Fruit fly (Drosophila melanogaster): ENCODE measurements around the gene Prestin.

The Prestin gene

dm6 chr3L:17913966-17914540, 6.4 kb upstream of the Prestin start (continued):
- TF ChIP-seq Six4 (GFP tag; optimal IDR thresholded peaks at IDR 0.05) (no peak), chinmo (GFP tag; IDR thresholded peaks at IDR 0.05; ENCODE audit: partially characterized antibody) (peak; percentile 40; the same call in 1 of the 4 replicates), CG3163 (GFP tag; optimal IDR thresholded peaks at IDR 0.05) (peak; percentile 93), CG18764 (GFP tag; optimal IDR thresholded peaks at IDR 0.05) (no peak), Trl (optimal IDR thresholded peaks at IDR 0.05) (peak; percentile 57 to 84), Trl (GFP tag; optimal IDR thresholded peaks at IDR 0.05) (no peak), CG2875 (GFP tag; optimal IDR thresholded peaks at IDR 0.05) (no peak), ewg (GFP tag; optimal IDR thresholded peaks at IDR 0.05) (no peak), CG12155 (GFP tag; optimal IDR thresholded peaks at IDR 0.05) (no peak), vvl (GFP tag; IDR thresholded peaks at IDR 0.05) (peak; percentile 33; the same call in 1 of the 2 replicates), CG6689 (GFP tag; IDR thresholded peaks at IDR 0.05) (no peak), unc-4 (GFP tag; IDR thresholded peaks at IDR 0.05; ENCODE audit: partially characterized antibody) (no peak)

- TF ChIP-seq gro (GFP tag; optimal IDR thresholded peaks at IDR 0.05) (peak; percentile 41), zfh1 (GFP tag; IDR thresholded peaks at IDR 0.05) (0 out of 3 replicates have a peak, but pooled peaks have one; percentile 16), Ets65A (GFP tag) (peak; percentile 36), wdn (GFP tag; IDR thresholded peaks at IDR 0.05) (0 out of 2 replicates have a peak, but pooled peaks have one; percentile 22), CG12769 (tag; optimal IDR thresholded peaks at IDR 0.05) (peak; percentile 29), jigr1 (GFP tag; IDR thresholded peaks at IDR 0.05) (no peak), Adf1 (GFP tag; IDR thresholded peaks at IDR 0.05) (peak; percentile 53; the same call in 1 of the 2 replicates), CG14860 (GFP tag; IDR thresholded peaks at IDR 0.05; ENCODE audit: partially characterized antibody) (0 out of 3 replicates have a peak, but pooled peaks have one; percentile 28), Atf6 (GFP tag; IDR thresholded peaks at IDR 0.05) (0 out of 2 replicates have a peak, but pooled peaks have one; percentile 12), crol (GFP tag; IDR thresholded peaks at IDR 0.05) (peak; percentile 83), GATAe (GFP tag; conservative IDR thresholded peaks at IDR 0.05) (peak; percentile 55), CG3065 (GFP tag; optimal IDR thresholded peaks at IDR 0.05) (no peak), Taf1 (GFP tag; IDR thresholded peaks at IDR 0.05) (no peak), ap (GFP tag; IDR thresholded peaks at IDR 0.05) (no peak), CG10543 (GFP tag; optimal IDR thresholded peaks at IDR 0.05) (peak; percentile 55), CG8089 (GFP tag; optimal IDR thresholded peaks at IDR 0.05) (no peak), grn (GFP tag; optimal IDR thresholded peaks at IDR 0.05) (peak; percentile 49), CG15514 (GFP tag; optimal IDR thresholded peaks at IDR 0.05) (peak; percentile 14), exex (tag; optimal IDR thresholded peaks at IDR 0.05) (peak; percentile 89), sens (GFP tag) (peak; percentile 6), sug (tag; optimal IDR thresholded peaks at IDR 0.05) (peak; percentile 88), caup (GFP tag; optimal IDR thresholded peaks at IDR 0.05; ENCODE audit: severe bottlenecking) (peak; percentile 8), shn (GFP tag; optimal IDR thresholded peaks at IDR 0.05) (no peak), Med (GFP tag) (peak; percentile 61), ftz-f1 (GFP tag; optimal IDR thresholded peaks at IDR 0.05) (peak; percentile 98), CG13296 (GFP tag; optimal IDR thresholded peaks at IDR 0.05) (peak; percentile 25), CG2116 (GFP tag; optimal IDR thresholded peaks at IDR 0.05) (no peak), Pdp1 (GFP tag; optimal IDR thresholded peaks at IDR 0.05) (peak in 1 of 2 experiments; percentile 18), CG3995 (GFP tag; optimal IDR thresholded peaks at IDR 0.05) (no peak), CG8290 (GFP tag; optimal IDR thresholded peaks at IDR 0.05) (no peak), CG8290 (tag; optimal IDR thresholded peaks at IDR 0.05) (peak in 1 of 2 experiments; percentile 44), pan (optimal IDR thresholded peaks at IDR 0.05) (no peak), pan (GFP tag; optimal IDR thresholded peaks at IDR 0.05 in 1 of 2, IDR thresholded peaks at IDR 0.05 in 1 of 2) (peak in 1 of 2 experiments; percentile 6), CG10462 (GFP tag; optimal IDR thresholded peaks at IDR 0.05) (no peak), CG10209 (GFP tag; optimal IDR thresholded peaks at IDR 0.05) (no peak), rib (GFP tag; IDR thresholded peaks at IDR 0.05) (peak; percentile 40; the same call in 1 of the 2 replicates), mirr (GFP tag; optimal IDR thresholded peaks at IDR 0.05) (peak; percentile 77)
These were observed 5.6 kb upstream of the Prestin start for dm6 chr3L:17912972-17913763.
